Fruit fly (Drosophila melanogaster) whole organism, embryonic: Measurements from ENCODE around the gene CG9426.
A peak's percentile ranks its signal among the peaks of the same experiment; 100 is the strongest.

Source experiments
- Ada2b ChIP-seq: fragments of 200-800 bp; sonication (Bioruptor generic); IDR thresholded peaks from 2 replicates; pipeline ENCODE4 v1.3.6; 2022; ENCODE audit warnings: missing biosample characterization, missing genetic modification characterization
- B-H1 ChIP-seq: fragments of 200-800 bp; sonication (Bioruptor generic); IDR thresholded peaks from 3 replicates; pipeline ENCODE4 v1.3.6; 2022; ENCODE audit warnings: missing biosample characterization, missing genetic modification characterization
- Blimp-1 ChIP-seq: fragments of 200-800 bp; sonication (Bioruptor generic); optimal IDR thresholded peaks from 3 replicates; lab custom pipeline; 2018; ENCODE audit warnings: missing biosample characterization, missing genetic modification characterization, mild to moderate bottlenecking, moderate library complexity, missing genetic modification reagents
- BtbVII ChIP-seq: fragments of 200-800 bp; sonication (Bioruptor generic); optimal IDR thresholded peaks from 3 replicates; lab custom pipeline; 2017; ENCODE audit warnings: missing biosample characterization, mild to moderate bottlenecking, missing genetic modification characterization
- CG10979 ChIP-seq: fragments of 200-800 bp; sonication (Bioruptor generic); optimal IDR thresholded peaks from 2 replicates; lab custom pipeline; 2018; ENCODE audit warnings: missing biosample characterization, mild to moderate bottlenecking, missing genetic modification characterization, moderate library complexity
- CG12391 ChIP-seq: fragments of 200-800 bp; sonication (Bioruptor generic); optimal IDR thresholded peaks from 3 replicates; lab custom pipeline; 2018; ENCODE audit warnings: missing biosample characterization, mild to moderate bottlenecking, missing genetic modification characterization, moderate library complexity
- CG1602 ChIP-seq: fragments of 200-800 bp; sonication (Bioruptor generic); optimal IDR thresholded peaks from 3 replicates; lab custom pipeline; 2016; ENCODE audit warnings: missing biosample characterization, missing genetic modification characterization
- CG18011 ChIP-seq: fragments of 200-800 bp; sonication (Bioruptor generic); optimal IDR thresholded peaks from 2 replicates; lab custom pipeline; 2017; ENCODE audit warnings: missing biosample characterization, missing genetic modification characterization, mild to moderate bottlenecking, moderate library complexity, missing genotype
- CG2889 ChIP-seq: fragments of 200-800 bp; sonication (Bioruptor generic); IDR thresholded peaks from 3 replicates; pipeline ENCODE4 v1.3.6; 2022; ENCODE audit warnings: missing biosample characterization, missing genetic modification characterization
- CG30020 ChIP-seq: fragments of 200-800 bp; optimal IDR thresholded peaks from 2 replicates; lab custom pipeline; 2019; ENCODE audit warnings: missing biosample characterization, mild to moderate bottlenecking, missing genetic modification characterization, moderate library complexity
- CG34376 ChIP-seq: fragments of 200-800 bp; sonication (Bioruptor generic); optimal IDR thresholded peaks from 2 replicates; lab custom pipeline; 2018; ENCODE audit warnings: missing biosample characterization, mild to moderate bottlenecking, missing genetic modification characterization
- CG42726 ChIP-seq: fragments of 200-800 bp; sonication (Bioruptor generic); IDR thresholded peaks from 2 replicates; pipeline ENCODE4 v1.3.6; 2022; ENCODE audit warnings: missing biosample characterization, missing genetic modification characterization; ENCODE audit not compliant: partially characterized antibody
- CG6791 ChIP-seq: fragments of 200-800 bp; sonication (Bioruptor generic); IDR thresholded peaks from 3 replicates; pipeline ENCODE4 v1.3.6; 2022; ENCODE audit warnings: missing biosample characterization, missing genetic modification characterization; ENCODE audit not compliant: partially characterized antibody
- CG8281 ChIP-seq: fragments of 200-800 bp; sonication (Bioruptor generic); optimal IDR thresholded peaks from 2 replicates; lab custom pipeline; 2018; ENCODE audit warnings: missing biosample characterization, mild to moderate bottlenecking, missing genetic modification characterization, moderate library complexity
- CG8924 ChIP-seq: fragments of 200-800 bp; optimal IDR thresholded peaks from 3 replicates; lab custom pipeline; 2019; ENCODE audit warnings: missing biosample characterization, mild to moderate bottlenecking, missing genetic modification characterization, moderate library complexity
- CG9727 ChIP-seq: fragments of 200-800 bp; sonication (Bioruptor generic); optimal IDR thresholded peaks from 3 replicates; lab custom pipeline; 2017; ENCODE audit warnings: missing biosample characterization, mild to moderate bottlenecking, missing genetic modification characterization
- CG9797 ChIP-seq: fragments of 200-800 bp; sonication (Bioruptor generic); optimal IDR thresholded peaks from 3 replicates; lab custom pipeline; 2018; ENCODE audit warnings: missing biosample characterization, mild to moderate bottlenecking, missing genetic modification characterization
- CG9876 ChIP-seq: fragments of 200-800 bp; sonication (Bioruptor generic); optimal IDR thresholded peaks from 2 replicates; lab custom pipeline; 2016; ENCODE audit warnings: missing biosample characterization, missing genetic modification characterization
- CrebB ChIP-seq: fragments of 200-800 bp; sonication (Bioruptor generic); optimal IDR thresholded peaks from 3 replicates; lab custom pipeline; 2018; ENCODE audit warnings: missing biosample characterization, mild to moderate bottlenecking, missing genetic modification characterization
- Doc3 ChIP-seq: fragments of 200-800 bp; sonication (Bioruptor generic); IDR thresholded peaks from 3 replicates; pipeline ENCODE4 v1.3.6; 2022; ENCODE audit warnings: missing biosample characterization, missing genetic modification characterization; ENCODE audit not compliant: partially characterized antibody
- Eip74EF ChIP-seq, 2 experiments: fragments of 200-800 bp in 1 of 2; fragments of >200 bp in 1 of 2; sonication (Bioruptor generic) in 1 of 2; optimal IDR thresholded peaks; 2 replicates each; lab custom pipeline; 2017 to 2019; ENCODE audit warnings: missing biosample characterization in 2 of 2, missing genetic modification characterization in 2 of 2, mild to moderate bottlenecking in 1 of 2, moderate library complexity in 1 of 2
- Ets97D ChIP-seq: fragments of 200-800 bp; sonication (Bioruptor generic); optimal IDR thresholded peaks from 3 replicates; lab custom pipeline; 2016; ENCODE audit warnings: missing biosample characterization, missing genetic modification characterization
- GATAe ChIP-seq: fragments of 200-800 bp; sonication (Bioruptor generic); conservative IDR thresholded peaks from 2 replicates; pipeline ENCODE4 v1.3.6; 2022; ENCODE audit warnings: missing biosample characterization, missing genetic modification characterization
- HLH54F ChIP-seq: fragments of 200-800 bp; sonication (Bioruptor generic); optimal IDR thresholded peaks from 3 replicates; lab custom pipeline; 2016; ENCODE audit warnings: missing biosample characterization, missing genetic modification characterization
- HmgZ ChIP-seq: fragments of 200-800 bp; sonication (Bioruptor generic); optimal IDR thresholded peaks from 2 replicates; lab custom pipeline; 2018; ENCODE audit warnings: missing biosample characterization, mild to moderate bottlenecking, missing genetic modification characterization
- MESR4 ChIP-seq: fragments of 200-800 bp; sonication (Bioruptor generic); optimal IDR thresholded peaks from 2 replicates; lab custom pipeline; 2018; ENCODE audit warnings: missing biosample characterization, mild to moderate bottlenecking, missing genetic modification characterization, moderate library complexity
- Scr ChIP-seq: fragments of 200-800 bp; sonication (Bioruptor generic); IDR thresholded peaks from 2 replicates; pipeline ENCODE4 v1.3.6; 2022; ENCODE audit warnings: missing biosample characterization, missing genetic modification characterization; ENCODE audit not compliant: partially characterized antibody
- Sry-δ ChIP-seq: fragments of 200-800 bp; sonication (Bioruptor generic); optimal IDR thresholded peaks from 2 replicates; lab custom pipeline; 2016; ENCODE audit warnings: missing biosample characterization, missing genetic modification characterization
- Stat92E ChIP-seq, 3 experiments: fragments of >200 bp in 2 of 3; fragments of 200-800 bp in 1 of 3; sonication (Bioruptor generic) in 1 of 3; optimal IDR thresholded peaks; 2 replicates each; lab custom pipeline; 2017 to 2019; ENCODE audit warnings: missing biosample characterization in 3 of 3, missing genetic modification characterization in 3 of 3, mild to moderate bottlenecking in 1 of 3, moderate library complexity in 1 of 3
- ato ChIP-seq: fragments of 200-800 bp; sonication (Bioruptor generic); IDR thresholded peaks from 2 replicates; pipeline ENCODE4 v1.3.6; 2022; ENCODE audit warnings: missing biosample characterization, missing genetic modification characterization; ENCODE audit not compliant: partially characterized antibody
- bowl ChIP-seq: fragments of 200-800 bp; sonication (Bioruptor generic); IDR thresholded peaks from 2 replicates; pipeline ENCODE4 v1.3.6; 2022; ENCODE audit warnings: missing biosample characterization, missing genetic modification characterization
- bsh ChIP-seq, 2 experiments: fragments of 200-800 bp; sonication (Bioruptor generic); optimal IDR thresholded peaks; 2 replicates each; lab custom pipeline; 2017 to 2018; ENCODE audit warnings: mild to moderate bottlenecking in 2 of 2, missing biosample characterization in 2 of 2, missing genetic modification characterization in 2 of 2, moderate library complexity in 1 of 2
- chm ChIP-seq: fragments of 200-800 bp; sonication (Bioruptor generic); IDR thresholded peaks from 2 replicates; pipeline ENCODE4 v1.3.6; 2022; ENCODE audit warnings: missing biosample characterization, missing genetic modification characterization
- corto ChIP-seq: fragments of 200-800 bp; sonication (Bioruptor generic); optimal IDR thresholded peaks from 2 replicates; lab custom pipeline; 2016; ENCODE audit warnings: missing biosample characterization, mild to moderate bottlenecking, missing genetic modification characterization, moderate library complexity
- crc ChIP-seq: fragments of 200-800 bp; sonication (Bioruptor generic); optimal IDR thresholded peaks from 2 replicates; lab custom pipeline; 2016; ENCODE audit warnings: missing biosample characterization, missing genetic modification characterization
- esg ChIP-seq: fragments of 200-800 bp; sonication (Bioruptor generic); conservative IDR thresholded peaks from 2 replicates; pipeline ENCODE4 v1.3.6; 2022; ENCODE audit warnings: missing biosample characterization, missing genetic modification characterization
- fd102C ChIP-seq: fragments of 200-800 bp; sonication (Bioruptor generic); optimal IDR thresholded peaks from 2 replicates; lab custom pipeline; 2018; ENCODE audit warnings: missing biosample characterization, mild to moderate bottlenecking, missing genetic modification characterization, moderate library complexity
- fru ChIP-seq: fragments of >200 bp; optimal IDR thresholded peaks from 2 replicates; lab custom pipeline; 2017
- hb ChIP-seq: fragments of 200-800 bp; sonication (Bioruptor generic); IDR thresholded peaks from 3 replicates; pipeline ENCODE4 v1.3.6; 2022; ENCODE audit warnings: missing biosample characterization, missing genetic modification characterization; ENCODE audit not compliant: partially characterized antibody
- knrl ChIP-seq: fragments of 200-800 bp; sonication (Bioruptor generic); IDR thresholded peaks from 3 replicates; pipeline ENCODE4 v1.3.6; 2022; ENCODE audit warnings: missing biosample characterization, missing genetic modification characterization; ENCODE audit not compliant: partially characterized antibody
- lola ChIP-seq, 3 experiments: fragments of >200 bp in 2 of 3; fragments of 200-800 bp in 1 of 3; sonication (Bioruptor generic) in 1 of 3; optimal IDR thresholded peaks; 2 replicates each; lab custom pipeline; 2017 to 2019; ENCODE audit warnings: missing biosample characterization in 3 of 3, missing genetic modification characterization in 3 of 3, mild to moderate bottlenecking in 1 of 3, moderate library complexity in 1 of 3
- nmo ChIP-seq: fragments of 200-800 bp; sonication (Bioruptor generic); optimal IDR thresholded peaks from 2 replicates; lab custom pipeline; 2018; ENCODE audit warnings: missing biosample characterization, mild to moderate bottlenecking, missing genetic modification characterization, moderate library complexity
- pfk ChIP-seq: fragments of 200-800 bp; sonication (Bioruptor generic); optimal IDR thresholded peaks from 2 replicates; lab custom pipeline; 2018; ENCODE audit warnings: missing biosample characterization, mild to moderate bottlenecking, missing genetic modification characterization, moderate library complexity
- phol ChIP-seq: fragments of 200-800 bp; sonication (Bioruptor generic); optimal IDR thresholded peaks from 3 replicates; lab custom pipeline; 2018; ENCODE audit warnings: missing biosample characterization, mild to moderate bottlenecking, missing genetic modification characterization, moderate library complexity
- pros ChIP-seq: fragments of 200-800 bp; sonication (Bioruptor generic); optimal IDR thresholded peaks from 3 replicates; lab custom pipeline; 2019; ENCODE audit warnings: missing biosample characterization, mild to moderate bottlenecking, missing genetic modification characterization, moderate library complexity
- shn ChIP-seq: fragments of 200-800 bp; sonication (Bioruptor generic); optimal IDR thresholded peaks from 3 replicates; lab custom pipeline; 2016; ENCODE audit warnings: missing biosample characterization, missing genetic modification characterization
- toy ChIP-seq: fragments of 200-800 bp; sonication (Bioruptor generic); IDR thresholded peaks from 2 replicates; pipeline ENCODE4 v1.3.6; 2022; ENCODE audit warnings: missing biosample characterization, missing genetic modification characterization

Gene CG9426

DNA sequence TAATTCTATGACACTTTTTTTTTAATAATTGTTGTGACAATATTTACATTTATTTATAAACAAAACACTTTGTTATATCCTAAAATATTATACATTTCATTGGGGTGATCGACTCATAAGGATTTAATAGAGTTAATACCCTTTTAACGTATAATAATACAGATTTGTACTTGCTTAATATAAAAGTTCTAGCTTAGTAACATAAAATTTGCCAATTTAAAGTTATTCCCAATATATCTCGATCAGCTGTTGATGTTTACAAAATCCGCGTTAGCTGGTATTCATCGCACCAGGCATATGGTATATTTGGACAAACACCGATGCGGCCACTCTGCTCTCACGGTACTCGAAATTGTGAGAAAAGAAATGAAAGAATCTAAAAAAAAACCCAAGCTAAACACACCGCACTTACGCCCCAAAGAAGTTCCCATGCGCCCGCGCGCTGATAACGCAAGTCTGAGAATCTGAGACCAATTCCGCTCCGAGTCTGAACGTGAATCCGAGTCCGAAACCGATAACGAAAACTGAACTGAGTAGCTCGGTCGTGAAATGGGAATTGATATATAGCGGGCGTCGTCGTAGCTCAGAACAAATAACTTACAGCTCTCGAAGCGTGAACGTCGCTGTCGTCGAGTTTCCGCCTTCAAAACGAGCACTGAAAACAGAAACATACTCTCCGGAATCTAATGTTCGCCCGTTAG, 16.1 kb downstream of the CG9426 start, which contains the start of gene Pect (continued):
- TF ChIP-seq Scr, result peak; percentile 63
- TF ChIP-seq Ada2b (GFP tag; lab: Robert Waterston, UW), result no peak
- TF ChIP-seq CG1602 (GFP tag; lab: Kevin White, UChicago), result peak; percentile 43
- peak; percentile 53 for TF ChIP-seq Sry-δ (GFP tag; lab: Kevin White, UChicago)
- peak; percentile 83 for TF ChIP-seq MESR4 (GFP tag; lab: Kevin White, UChicago)
- TF ChIP-seq shn (GFP tag; lab: Kevin White, UChicago), result no peak
- no peak for TF ChIP-seq fru (lab: Kevin White, UChicago)
- peak; percentile 63 for TF ChIP-seq CG12391
- peak; percentile 63; the same call in 1 of the 2 replicates for TF ChIP-seq chm (GFP tag; lab: Robert Waterston, UW)
- 0 out of 3 replicates have a peak, but pooled peaks have one; percentile 43 for TF ChIP-seq knrl
- TF ChIP-seq pfk, result peak; percentile 5
- TF ChIP-seq Stat92E (GFP tag; optimal IDR thresholded peaks at IDR 0.05; lab: Kevin White, UChicago), result peak in 1 of 3 experiments; percentile 41
- TF ChIP-seq Doc3 (GFP tag; lab: Robert Waterston, UW), result 0 out of 3 replicates have a peak, but pooled peaks have one; percentile 36
- TF ChIP-seq B-H1 (GFP tag; lab: Robert Waterston, UW), result no peak
- TF ChIP-seq CG30020, result peak; percentile 16
- peak; percentile 80 for TF ChIP-seq CG9797 (GFP tag; lab: Kevin White, UChicago)
- TF ChIP-seq CG8924, result peak; percentile 71
- TF ChIP-seq fd102C (GFP tag; lab: Kevin White, UChicago), result no peak
- TF ChIP-seq CrebB (tag; lab: Kevin White, UChicago), result peak; percentile 42
- no peak for TF ChIP-seq CG9876 (GFP tag; lab: Kevin White, UChicago)
- TF ChIP-seq CG42726 (GFP tag; lab: Robert Waterston, UW), result no peak
- TF ChIP-seq pros (GFP tag; lab: Kevin White, UChicago), result peak; percentile 31
- TF ChIP-seq toy, result no peak
- no peak for TF ChIP-seq CG6791
- peak; percentile 28; the same call in 1 of the 2 replicates for TF ChIP-seq ato
- peak in 1 of 3 experiments; percentile 26 for TF ChIP-seq lola (GFP tag; optimal IDR thresholded peaks at IDR 0.05; lab: Kevin White, UChicago)
- TF ChIP-seq CG18011 (GFP tag; lab: Kevin White, UChicago), result peak; percentile 8
- TF ChIP-seq nmo (GFP tag; lab: Kevin White, UChicago), result peak; percentile 73
- peak; percentile 37 for TF ChIP-seq CG9727
- no peak for TF ChIP-seq HLH54F
- TF ChIP-seq Blimp-1 (GFP tag; lab: Kevin White, UChicago), result no peak
- no peak for TF ChIP-seq Ets97D (GFP tag; lab: Kevin White, UChicago)
- no peak for TF ChIP-seq crc (GFP tag; lab: Kevin White, UChicago)
- no peak for TF ChIP-seq hb
- peak in 1 of 2 experiments; percentile 42 for TF ChIP-seq bsh (GFP tag; optimal IDR thresholded peaks at IDR 0.05; lab: Kevin White, UChicago)
- no peak for TF ChIP-seq Eip74EF (GFP tag; optimal IDR thresholded peaks at IDR 0.05; lab: Kevin White, UChicago)
- no peak for TF ChIP-seq CG10979 (tag; lab: Kevin White, UChicago)
- TF ChIP-seq CG2889 (GFP tag; lab: Robert Waterston, UW), result no peak
- no peak for TF ChIP-seq CG8281 (tag; lab: Kevin White, UChicago)
- 0 out of 2 replicates have a peak, but pooled peaks have one; percentile 9 for TF ChIP-seq esg
- TF ChIP-seq GATAe (GFP tag; lab: Robert Waterston, UW), result peak; percentile 56; the same call in 1 of the 2 replicates
- peak; percentile 62 for TF ChIP-seq HmgZ (tag; lab: Kevin White, UChicago)
- TF ChIP-seq BtbVII (GFP tag; lab: Kevin White, UChicago), result peak; percentile 4
- TF ChIP-seq phol (tag; lab: Kevin White, UChicago), result peak; percentile 63
- no peak for TF ChIP-seq corto
- TF ChIP-seq CG34376 (GFP tag; lab: Kevin White, UChicago), result peak; percentile 96
- no peak for TF ChIP-seq bowl
